Worm (Caenorhabditis elegans) whole organism, young adult: ENCODE measurements around the gene hex-3.
A peak's percentile ranks its signal among the peaks of the same experiment; 100 is the strongest.

Source experiments
- C06A6.2 ChIP-seq: fragments of 200-800 bp; sonication (Bioruptor generic); conservative IDR thresholded peaks from 2 replicates; pipeline ENCODE4 v1.3.6; 2022; ENCODE audit warnings: missing genetic modification characterization, missing compliant biosample characterization
- F10E7.11 ChIP-seq: sonication (generic microtip); optimal IDR thresholded peaks from 2 replicates; lab custom pipeline; 2017; ENCODE audit warnings: mild to moderate bottlenecking, missing genetic modification characterization, moderate library complexity, missing compliant biosample characterization
- F57C9.4 ChIP-seq: sonication (generic microtip); optimal IDR thresholded peaks from 2 replicates; lab custom pipeline; 2017; ENCODE audit warnings: mild to moderate bottlenecking, missing genetic modification characterization, missing compliant biosample characterization
- K11D2.4 ChIP-seq: fragments of 200-800 bp; sonication (Bioruptor generic); IDR thresholded peaks from 2 replicates; pipeline ENCODE4 v1.3.6; 2022; ENCODE audit warnings: missing genetic modification reagents, missing genetic modification characterization, missing compliant biosample characterization
- K12H6.12 ChIP-seq: fragments of 200-800 bp; sonication (Bioruptor generic); optimal IDR thresholded peaks from 2 replicates; lab custom pipeline; 2018; ENCODE audit warnings: mild to moderate bottlenecking, missing genetic modification characterization, missing compliant biosample characterization
- Y53F4B.3 ChIP-seq: fragments of 200-800 bp; sonication (Bioruptor generic); IDR thresholded peaks from 2 replicates; pipeline ENCODE4 v1.3.6; 2022; ENCODE audit warnings: missing genetic modification reagents, missing genetic modification characterization, missing compliant biosample characterization
- ZK185.1 ChIP-seq: sonication (generic microtip); optimal IDR thresholded peaks from 2 replicates; lab custom pipeline; 2016; ENCODE audit warnings: mild to moderate bottlenecking, missing genetic modification characterization, missing compliant biosample characterization; ENCODE audit not compliant: poor library complexity, severe bottlenecking
- akir-1 ChIP-seq: fragments of 200-800 bp; sonication (Bioruptor generic); optimal IDR thresholded peaks from 2 replicates; lab custom pipeline; 2018; ENCODE audit warnings: mild to moderate bottlenecking, missing genetic modification characterization, moderate library complexity, missing compliant biosample characterization
- ama-1 ChIP-seq, 3 experiments: fragments of 150-350 bp in 1 of 3; sonication (generic microtip) in 2 of 3; optimal IDR thresholded peaks; 2 replicates each; lab custom pipeline; 2014 to 2018; ENCODE audit warnings: missing biosample characterization in 2 of 3, missing genetic modification characterization in 2 of 3, missing genetic modification reagents in 2 of 3
- atf-7 ChIP-seq: sonication (generic microtip); optimal IDR thresholded peaks from 2 replicates; lab custom pipeline; 2017; ENCODE audit warnings: mild to moderate bottlenecking, missing genetic modification characterization, missing compliant biosample characterization
- attf-6 ChIP-seq: fragments of 200-800 bp; sonication (Bioruptor generic); IDR thresholded peaks from 2 replicates; pipeline ENCODE4 v1.3.6; 2022; ENCODE audit warnings: missing genetic modification reagents, missing genetic modification characterization, missing compliant biosample characterization
- bed-2 ChIP-seq: fragments of 200-800 bp; sonication (Bioruptor generic); IDR thresholded peaks from 2 replicates; pipeline ENCODE4 v1.3.6; 2022; ENCODE audit warnings: missing genetic modification reagents, missing genetic modification characterization, missing compliant biosample characterization
- ccch-3 ChIP-seq: fragments of 200-800 bp; sonication (Bioruptor generic); optimal IDR thresholded peaks from 2 replicates; lab custom pipeline; 2018; ENCODE audit warnings: mild to moderate bottlenecking, missing genetic modification characterization, missing compliant biosample characterization
- cebp-1 ChIP-seq, 2 experiments: fragments of 200-800 bp in 1 of 2; sonication (Bioruptor generic) in 1 of 2; sonication (generic microtip) in 1 of 2; IDR thresholded peaks in 1 of 2; optimal IDR thresholded peaks in 1 of 2; 2 replicates each; pipeline versions ENCODE4 v1.3.6 to Lab custom; 2017 to 2022; ENCODE audit warnings: missing compliant biosample characterization in 2 of 2, missing genetic modification characterization in 2 of 2, mild to moderate bottlenecking in 1 of 2, missing genetic modification reagents in 1 of 2, moderate library complexity in 1 of 2
- ceh-100 ChIP-seq: fragments of 200-800 bp; sonication (Bioruptor generic); IDR thresholded peaks from 2 replicates; pipeline ENCODE4 v1.3.6; 2022; ENCODE audit warnings: missing genetic modification reagents, missing genetic modification characterization, missing compliant biosample characterization
- chd-7 ChIP-seq: sonication (generic microtip); optimal IDR thresholded peaks from 2 replicates; lab custom pipeline; 2016; ENCODE audit warnings: mild to moderate bottlenecking, missing genetic modification characterization, moderate library complexity, missing compliant biosample characterization
- dpl-1 ChIP-seq: fragments of 150-350 bp; optimal IDR thresholded peaks from 2 replicates; lab custom pipeline; 2014; ENCODE audit warnings: missing biosample characterization, missing genetic modification reagents, missing genetic modification characterization
- efl-1 ChIP-seq: fragments of 150-350 bp; optimal IDR thresholded peaks from 2 replicates; lab custom pipeline; 2014; ENCODE audit warnings: missing biosample characterization, missing genetic modification reagents, missing genetic modification characterization
- egl-44 ChIP-seq: fragments of 200-800 bp; sonication (Bioruptor generic); IDR thresholded peaks from 2 replicates; pipeline ENCODE4 v1.3.6; 2022; ENCODE audit warnings: missing genetic modification reagents, missing genetic modification characterization, missing compliant biosample characterization
- gei-17 ChIP-seq: fragments of 200-800 bp; sonication (Bioruptor generic); optimal IDR thresholded peaks from 2 replicates; lab custom pipeline; 2018; ENCODE audit warnings: mild to moderate bottlenecking, missing genetic modification characterization, missing compliant biosample characterization
- hmg-1.2 ChIP-seq: fragments of 200-800 bp; sonication (Bioruptor generic); IDR thresholded peaks from 2 replicates; pipeline ENCODE4 v1.3.6; 2022; ENCODE audit warnings: missing genetic modification reagents, missing genetic modification characterization, missing compliant biosample characterization
- hrde-1 ChIP-seq: sonication (generic microtip); optimal IDR thresholded peaks from 2 replicates; lab custom pipeline; 2016; ENCODE audit warnings: missing genetic modification characterization, mild to moderate bottlenecking, missing compliant biosample characterization, moderate library complexity, missing genotype, missing genetic modification reagents, borderline replicate concordance
- lin-35 ChIP-seq, 3 experiments: fragments of 150-350 bp in 2 of 3; sonication (generic microtip) in 1 of 3; optimal IDR thresholded peaks; 2 replicates each; lab custom pipeline; 2014 to 2018; ENCODE audit warnings: missing biosample characterization in 3 of 3, missing genetic modification characterization in 3 of 3, missing genetic modification reagents in 3 of 3
- lin-40 ChIP-seq: sonication (generic microtip); optimal IDR thresholded peaks from 2 replicates; lab custom pipeline; 2016; ENCODE audit warnings: missing genetic modification characterization, mild to moderate bottlenecking, missing compliant biosample characterization, missing genotype, missing genetic modification reagents
- mcd-1 ChIP-seq: fragments of 200-800 bp; sonication (Bioruptor generic); IDR thresholded peaks from 2 replicates; pipeline ENCODE4 v1.3.6; 2022; ENCODE audit warnings: missing genetic modification reagents, missing genetic modification characterization, missing compliant biosample characterization
- nfya-1 ChIP-seq: sonication (generic microtip); optimal IDR thresholded peaks from 2 replicates; lab custom pipeline; 2017; ENCODE audit warnings: antibody characterized with exemption, missing compliant biosample characterization, missing genetic modification characterization, borderline replicate concordance; ENCODE audit not compliant: insufficient read depth
- nhr-27 ChIP-seq: fragments of 200-800 bp; sonication (Bioruptor generic); optimal IDR thresholded peaks from 2 replicates; lab custom pipeline; 2018; ENCODE audit warnings: mild to moderate bottlenecking, missing genetic modification characterization, moderate library complexity, missing compliant biosample characterization
- repo-1 ChIP-seq: sonication (generic microtip); optimal IDR thresholded peaks from 2 replicates; lab custom pipeline; 2017; ENCODE audit warnings: mild to moderate bottlenecking, missing genetic modification characterization, missing compliant biosample characterization
- snpc-4 ChIP-seq, 5 experiments: fragments of 150-350 bp in 1 of 5; sonication (generic microtip) in 4 of 5; optimal IDR thresholded peaks; 2 replicates each; lab custom pipeline; 2014 to 2018; ENCODE audit warnings: missing genetic modification characterization in 5 of 5, missing biosample characterization in 3 of 5, antibody characterized with exemption in 2 of 5, mild to moderate bottlenecking in 2 of 5, missing compliant biosample characterization in 2 of 5, missing genotype in 2 of 5, moderate library complexity in 2 of 5, missing genetic modification reagents in 1 of 5
- somi-1 ChIP-seq: fragments of 200-800 bp; sonication (Bioruptor generic); optimal IDR thresholded peaks from 2 replicates; lab custom pipeline; 2018; ENCODE audit warnings: mild to moderate bottlenecking, missing genetic modification characterization, missing compliant biosample characterization
- unc-130 ChIP-seq: sonication (generic microtip); optimal IDR thresholded peaks from 2 replicates; lab custom pipeline; 2016; ENCODE audit warnings: missing genetic modification reagents, missing genetic modification characterization, missing compliant biosample characterization
- zfh-2 ChIP-seq: fragments of 200-800 bp; sonication (Bioruptor generic); conservative IDR thresholded peaks from 2 replicates; pipeline ENCODE4 v1.3.6; 2022; ENCODE audit warnings: missing genetic modification reagents, missing genetic modification characterization, missing compliant biosample characterization

hex-3 gene

ce11 chrIII:10902341-10902740, 53.3 kb downstream of the hex-3 start, which contains the start of gene unc-119:
unc-119 (plus strand) TSS chrIII:10902641.
- TF ChIP-seq repo-1 (tag; lab: Kevin White, UChicago) (no peak), somi-1 (no peak), attf-6 (GFP tag; lab: Robert Waterston, UW) (no peak), akir-1 (GFP tag; lab: Kevin White, UChicago) (no peak), chd-7 (tag; lab: Kevin White, UChicago) (no peak), lin-35 (GFP tag; optimal IDR thresholded peaks at IDR 0.05; lab: Kevin White, UChicago) (no peak), ZK185.1 (tag; lab: Kevin White, UChicago) (no peak), K11D2.4 (GFP tag; lab: Robert Waterston, UW) (no peak), gei-17 (GFP tag; lab: Kevin White, UChicago) (no peak)

ce11 chrIII:10903009-10903609, 54.1 kb downstream of the hex-3 start:
- no peak for TF ChIP-seq Y53F4B.3 (GFP tag; lab: Robert Waterston, UW)
- TF ChIP-seq atf-7 (tag; lab: Kevin White, UChicago), result peak; percentile 62
- peak; percentile 12 for TF ChIP-seq K12H6.12 (tag; lab: Kevin White, UChicago)
- no peak for TF ChIP-seq ccch-3

ce11 chrIII:10904320-10904961, 55.4 kb downstream of the hex-3 start:
- no peak for TF ChIP-seq F10E7.11
- peak; percentile 79 for TF ChIP-seq dpl-1 (GFP tag; lab: Kevin White, UChicago)
- peak; percentile 54 for TF ChIP-seq efl-1 (GFP tag; lab: Kevin White, UChicago)
- TF ChIP-seq attf-6 (GFP tag; lab: Robert Waterston, UW), result no peak
- TF ChIP-seq nhr-27 (tag; lab: Kevin White, UChicago), result no peak
- no peak for TF ChIP-seq hrde-1
- TF ChIP-seq lin-35 (GFP tag; optimal IDR thresholded peaks at IDR 0.05; lab: Kevin White, UChicago), result peak in 1 of 3 experiments; percentile 76
- TF ChIP-seq, all 124 proteins: peak for 3

- no peak for TF ChIP-seq ceh-100 (GFP tag; lab: Robert Waterston, UW)
- no peak for TF ChIP-seq nfya-1 (tag; lab: Kevin White, UChicago)
- TF ChIP-seq mcd-1 (GFP tag; lab: Robert Waterston, UW), result peak; percentile 40
- peak; percentile 61 for TF ChIP-seq snpc-4 (GFP tag; optimal IDR thresholded peaks at IDR 0.05; lab: Kevin White, UChicago)
- no peak for TF ChIP-seq snpc-4 (tag; optimal IDR thresholded peaks at IDR 0.05; lab: Kevin White, UChicago)
- TF ChIP-seq egl-44 (GFP tag; lab: Robert Waterston, UW), result no peak
- peak; percentile 27 for TF ChIP-seq lin-40
- no peak for TF ChIP-seq bed-2 (GFP tag; lab: Robert Waterston, UW)
- TF ChIP-seq cebp-1 (GFP tag; IDR thresholded peaks at IDR 0.05; lab: Robert Waterston, UW), result 0 out of 2 replicates have a peak, but pooled peaks have one; percentile 19
- peak; percentile 52 for TF ChIP-seq cebp-1 (tag; optimal IDR thresholded peaks at IDR 0.05; lab: Kevin White, UChicago)
- TF ChIP-seq C06A6.2 (GFP tag; lab: Robert Waterston, UW), result no peak
- peak; percentile 12 for TF ChIP-seq K12H6.12 (tag; lab: Kevin White, UChicago)
- peak in 2 of 3 experiments; percentile 46 to 88 for TF ChIP-seq lin-35 (GFP tag; optimal IDR thresholded peaks at IDR 0.05; lab: Kevin White, UChicago)
- 0 out of 2 replicates have a peak, but pooled peaks have one; percentile 18 for TF ChIP-seq zfh-2 (GFP tag; lab: Robert Waterston, UW)
- peak; percentile 84 for TF ChIP-seq hmg-1.2 (GFP tag; lab: Robert Waterston, UW)
- TF ChIP-seq efl-1 (GFP tag; lab: Kevin White, UChicago), result peak; percentile 45
- TF ChIP-seq dpl-1 (GFP tag; lab: Kevin White, UChicago), result peak; percentile 51
- no peak for TF ChIP-seq F57C9.4 (tag; lab: Kevin White, UChicago)
- no peak for TF ChIP-seq unc-130 (GFP tag; lab: Kevin White, UChicago)
- no peak for TF ChIP-seq somi-1
- TF ChIP-seq ama-1 (optimal IDR thresholded peaks at IDR 0.05; lab: Kevin White, UChicago), result no peak
- TF ChIP-seq ama-1 (GFP tag; optimal IDR thresholded peaks at IDR 0.05; lab: Kevin White, UChicago), result peak in 1 of 2 experiments; percentile 12
Measured at ce11 chrIII:10905112-10905511, 56.1 kb downstream of the hex-3 start.
